Worm (Caenorhabditis elegans) whole organism, L4/young adult: ENCODE data around the gene ceh-38.

Experiments used
- W03F9.2 ChIP-seq: fragments of 150-350 bp; optimal IDR thresholded peaks from 2 replicates; lab custom pipeline; 2014; ENCODE audit warnings: missing biosample characterization, missing genetic modification characterization
- dao-5 ChIP-seq: sonication (generic microtip); optimal IDR thresholded peaks from 2 replicates; lab custom pipeline; 2016; ENCODE audit warnings: missing genotype, missing genetic modification characterization, moderate library complexity, missing compliant biosample characterization
- him-1 ChIP-seq: sonication (generic microtip); optimal IDR thresholded peaks from 2 replicates; lab custom pipeline; 2016; ENCODE audit warnings: missing genotype, missing genetic modification reagents, missing genetic modification characterization, missing compliant biosample characterization

- TF ChIP-seq him-1 (tag; lab: Kevin White, UChicago) (no peak), W03F9.2 (tag; lab: Kevin White, UChicago) (no peak), dao-5 (no peak)
These were observed 43.4 kb downstream of the ceh-38 start, which contains the start of gene unc-104 for ce11 chrII:6994677-6995076.
